Worm (Caenorhabditis elegans) whole organism, L4 larva: ENCODE measurements around the gene T10B9.9.

ENCODE experiments used
- D1046.2 ChIP-seq: fragments of 200-800 bp; sonication (Bioruptor generic); IDR thresholded peaks from 2 replicates; pipeline ENCODE4 v1.3.6; 2022; ENCODE audit warnings: missing genetic modification characterization, missing compliant biosample characterization
- F26F4.8 ChIP-seq: fragments of 200-800 bp; sonication (Bioruptor generic); conservative IDR thresholded peaks from 2 replicates; pipeline ENCODE4 v1.3.6; 2022; ENCODE audit warnings: missing genetic modification characterization, missing compliant biosample characterization
- R02D3.7 ChIP-seq: fragments of 150-350 bp; sonication (generic microtip); optimal IDR thresholded peaks from 3 replicates; lab custom pipeline; 2014; ENCODE audit warnings: missing biosample characterization, missing genetic modification characterization
- Y48G9A.11 ChIP-seq: fragments of 200-800 bp; sonication (Bioruptor generic); IDR thresholded peaks from 2 replicates; pipeline ENCODE4 v1.3.6; 2022; ENCODE audit warnings: missing genetic modification reagents, missing genetic modification characterization, missing compliant biosample characterization
- Y5F2A.4 ChIP-seq: fragments of 200-800 bp; sonication (Bioruptor generic); optimal IDR thresholded peaks from 2 replicates; lab custom pipeline; 2018; ENCODE audit warnings: mild to moderate bottlenecking, missing genetic modification characterization, missing compliant biosample characterization
- Y75B8A.6 ChIP-seq: fragments of 200-800 bp; sonication (Bioruptor generic); IDR thresholded peaks from 2 replicates; pipeline ENCODE4 v1.3.6; 2022; ENCODE audit warnings: missing genetic modification reagents, missing genetic modification characterization, missing compliant biosample characterization
- aha-1 ChIP-seq: fragments of 150-350 bp; peaks from one replicate; lab custom pipeline; 2014; ENCODE audit warnings: missing biosample characterization, missing genetic modification characterization
- aly-2 ChIP-seq: sonication (generic microtip); optimal IDR thresholded peaks from 2 replicates; lab custom pipeline; 2018; ENCODE audit warnings: missing biosample characterization, missing genetic modification characterization
- ama-1 ChIP-seq: fragments of 150-350 bp; optimal IDR thresholded peaks from 2 replicates; lab custom pipeline; 2014; ENCODE audit warnings: inconsistent platforms, mixed read lengths
- attf-4 ChIP-seq: sonication (generic microtip); optimal IDR thresholded peaks from 3 replicates; lab custom pipeline; 2017; ENCODE audit warnings: missing biosample characterization, missing genetic modification characterization
- ceh-32 ChIP-seq: sonication (generic microtip); optimal IDR thresholded peaks from 2 replicates; lab custom pipeline; 2016; ENCODE audit warnings: mild to moderate bottlenecking, missing genetic modification characterization, missing compliant biosample characterization; ENCODE audit not compliant: poor library complexity
- ceh-44 ChIP-seq: fragments of 200-800 bp; sonication (Bioruptor generic); IDR thresholded peaks from 2 replicates; pipeline ENCODE4 v1.3.6; 2022; ENCODE audit warnings: missing genetic modification reagents, missing genetic modification characterization, missing compliant biosample characterization
- ceh-62 ChIP-seq: sonication (generic microtip); optimal IDR thresholded peaks from 2 replicates; lab custom pipeline; 2017; ENCODE audit warnings: missing biosample characterization, missing genetic modification characterization
- ctbp-1 ChIP-seq: fragments of 200-800 bp; sonication (Bioruptor generic); IDR thresholded peaks from 2 replicates; pipeline ENCODE4 v1.3.6; 2022; ENCODE audit warnings: missing genetic modification reagents, missing genetic modification characterization, missing compliant biosample characterization
- daf-19 ChIP-seq: fragments of 200-800 bp; sonication (Bioruptor generic); conservative IDR thresholded peaks from 2 replicates; pipeline ENCODE4 v1.3.6; 2022; ENCODE audit warnings: missing genetic modification characterization, missing compliant biosample characterization
- daf-8 ChIP-seq: fragments of 200-800 bp; sonication (Bioruptor generic); IDR thresholded peaks from 2 replicates; pipeline ENCODE4 v1.3.6; 2022; ENCODE audit warnings: missing genetic modification characterization, missing compliant biosample characterization
- dmd-6 ChIP-seq: fragments of 200-800 bp; sonication (Bioruptor generic); IDR thresholded peaks from 2 replicates; pipeline ENCODE4 v1.3.6; 2022; ENCODE audit warnings: missing genetic modification reagents, missing genetic modification characterization, missing compliant biosample characterization
- dmd-8 ChIP-seq: fragments of 200-800 bp; sonication (Bioruptor generic); IDR thresholded peaks from 2 replicates; pipeline ENCODE4 v1.3.6; 2022; ENCODE audit warnings: missing genetic modification characterization, missing compliant biosample characterization
- duxl-1 ChIP-seq: sonication (generic microtip); optimal IDR thresholded peaks from 2 replicates; lab custom pipeline; 2016; ENCODE audit warnings: mild to moderate bottlenecking, missing genetic modification characterization, moderate library complexity, missing compliant biosample characterization; ENCODE audit not compliant: poor library complexity
- egl-27 ChIP-seq: sonication (generic microtip); optimal IDR thresholded peaks from 3 replicates; lab custom pipeline; 2017; ENCODE audit warnings: missing biosample characterization, missing genetic modification reagents, missing genetic modification characterization
- fos-1 ChIP-seq: fragments of 150-350 bp; optimal IDR thresholded peaks from 2 replicates; lab custom pipeline; 2014; ENCODE audit warnings: missing biosample characterization, missing genetic modification characterization
- gei-8 ChIP-seq: fragments of 200-800 bp; sonication (Bioruptor generic); optimal IDR thresholded peaks from 2 replicates; lab custom pipeline; 2018; ENCODE audit warnings: mild to moderate bottlenecking, missing genetic modification characterization, missing compliant biosample characterization
- hif-1 ChIP-seq, 2 experiments: sonication (generic microtip); optimal IDR thresholded peaks; 2 replicates each; lab custom pipeline; 2016 to 2017; ENCODE audit warnings: missing compliant biosample characterization in 2 of 2, missing genetic modification characterization in 2 of 2, missing genetic modification reagents in 2 of 2, missing genotype in 2 of 2, mild to moderate bottlenecking in 1 of 2
- hlh-30 ChIP-seq: sonication (generic microtip); optimal IDR thresholded peaks from 2 replicates; lab custom pipeline; 2017; ENCODE audit warnings: antibody characterized with exemption, mild to moderate bottlenecking, missing genetic modification characterization, missing compliant biosample characterization; ENCODE audit not compliant: insufficient read depth
- hmg-1.1 ChIP-seq: fragments of 200-800 bp; sonication (Bioruptor generic); IDR thresholded peaks from 2 replicates; pipeline ENCODE4 v1.3.6; 2022; ENCODE audit warnings: missing genetic modification reagents, missing genetic modification characterization, missing compliant biosample characterization
- lim-7 ChIP-seq: fragments of 200-800 bp; sonication (Bioruptor generic); IDR thresholded peaks from 2 replicates; pipeline ENCODE4 v1.3.6; 2022; ENCODE audit warnings: missing genetic modification characterization, missing compliant biosample characterization
- lin-15B ChIP-seq: fragments of 150-350 bp; sonication (generic microtip); optimal IDR thresholded peaks from 3 replicates; lab custom pipeline; 2014; ENCODE audit warnings: missing biosample characterization, missing genetic modification characterization
- lin-29 ChIP-seq: fragments of 200-800 bp; sonication (Bioruptor generic); IDR thresholded peaks from 2 replicates; pipeline ENCODE4 v1.3.6; 2022; ENCODE audit warnings: missing genetic modification reagents, missing genetic modification characterization, missing compliant biosample characterization
- lin-38 ChIP-seq: fragments of 200-800 bp; sonication (Bioruptor generic); IDR thresholded peaks from 2 replicates; pipeline ENCODE4 v1.3.6; 2022; ENCODE audit warnings: missing genetic modification reagents, missing genetic modification characterization, missing compliant biosample characterization
- lin-39 ChIP-seq: fragments of 150-350 bp; optimal IDR thresholded peaks from 2 replicates; lab custom pipeline; 2014; ENCODE audit warnings: missing biosample characterization, missing genetic modification reagents, missing genetic modification characterization
- madf-5 ChIP-seq, 2 experiments: fragments of 200-800 bp; sonication (Bioruptor generic); IDR thresholded peaks; 2 replicates each; pipeline ENCODE4 v1.3.6; 2022; ENCODE audit warnings: missing compliant biosample characterization in 2 of 2, missing genetic modification characterization in 2 of 2
- madf-9 ChIP-seq: fragments of 200-800 bp; sonication (Bioruptor generic); conservative IDR thresholded peaks from 2 replicates; pipeline ENCODE4 v1.3.6; 2022; ENCODE audit warnings: missing genetic modification reagents, missing genetic modification characterization, missing compliant biosample characterization
- mdt-29 ChIP-seq: fragments of 200-800 bp; sonication (Bioruptor generic); IDR thresholded peaks from 2 replicates; pipeline ENCODE4 v1.3.6; 2022; ENCODE audit warnings: missing genetic modification reagents, missing genetic modification characterization, missing compliant biosample characterization
- mep-1 ChIP-seq: fragments of 150-350 bp; sonication (generic microtip); optimal IDR thresholded peaks from 3 replicates; lab custom pipeline; 2014; ENCODE audit warnings: missing biosample characterization, missing genetic modification characterization
- mxl-2 ChIP-seq: fragments of 200-800 bp; sonication (Bioruptor generic); conservative IDR thresholded peaks from 2 replicates; pipeline ENCODE4 v1.3.6; 2022; ENCODE audit warnings: missing genetic modification reagents, missing genetic modification characterization, missing compliant biosample characterization
- nhr-11 ChIP-seq: fragments of 150-350 bp; optimal IDR thresholded peaks from 2 replicates; lab custom pipeline; 2014; ENCODE audit warnings: missing biosample characterization, missing genetic modification characterization
- nhr-237 ChIP-seq: sonication (generic microtip); optimal IDR thresholded peaks from 2 replicates; lab custom pipeline; 2017; ENCODE audit warnings: missing biosample characterization, missing genetic modification characterization
- nhr-28 ChIP-seq: fragments of 150-350 bp; optimal IDR thresholded peaks from 2 replicates; lab custom pipeline; 2014; ENCODE audit warnings: missing biosample characterization, missing genetic modification characterization
- nhr-41 ChIP-seq: fragments of 200-800 bp; sonication (Bioruptor generic); IDR thresholded peaks from 2 replicates; pipeline ENCODE4 v1.3.6; 2022; ENCODE audit warnings: missing genetic modification reagents, missing genetic modification characterization, missing compliant biosample characterization
- nhr-42 ChIP-seq: fragments of 200-800 bp; sonication (Bioruptor generic); IDR thresholded peaks from 2 replicates; pipeline ENCODE4 v1.3.6; 2022; ENCODE audit warnings: missing genetic modification characterization, missing compliant biosample characterization
- nhr-76 ChIP-seq: fragments of 150-350 bp; optimal IDR thresholded peaks from 2 replicates; lab custom pipeline; 2014; ENCODE audit warnings: missing biosample characterization, missing genetic modification characterization
- php-3 ChIP-seq: fragments of 200-800 bp; sonication (Bioruptor generic); IDR thresholded peaks from 2 replicates; pipeline ENCODE4 v1.3.6; 2022; ENCODE audit warnings: missing genetic modification reagents, missing genetic modification characterization, missing compliant biosample characterization
- rbr-2 ChIP-seq: sonication (generic microtip); optimal IDR thresholded peaks from 2 replicates; lab custom pipeline; 2016; ENCODE audit warnings: missing genotype, missing genetic modification characterization, missing compliant biosample characterization
- sdz-12 ChIP-seq: fragments of 200-800 bp; sonication (Bioruptor generic); optimal IDR thresholded peaks from 2 replicates; lab custom pipeline; 2018; ENCODE audit warnings: mild to moderate bottlenecking, missing genetic modification characterization, missing compliant biosample characterization
- set-16 ChIP-seq: fragments of 200-800 bp; sonication (Bioruptor generic); IDR thresholded peaks from 2 replicates; pipeline ENCODE4 v1.3.6; 2022; ENCODE audit warnings: missing genetic modification reagents, missing genetic modification characterization, missing compliant biosample characterization
- skn-1 ChIP-seq: fragments of 150-350 bp; optimal IDR thresholded peaks from 2 replicates; lab custom pipeline; 2014; ENCODE audit warnings: missing biosample characterization, missing genetic modification characterization
- snpc-1.2 ChIP-seq: fragments of 200-800 bp; sonication (Bioruptor generic); IDR thresholded peaks from 2 replicates; pipeline ENCODE4 v1.3.6; 2022; ENCODE audit warnings: missing genetic modification reagents, missing genetic modification characterization, missing compliant biosample characterization
- spr-3 ChIP-seq: fragments of 200-800 bp; sonication (Bioruptor generic); optimal IDR thresholded peaks from 2 replicates; lab custom pipeline; 2018; ENCODE audit warnings: mild to moderate bottlenecking, missing genetic modification characterization, missing compliant biosample characterization
- vab-7 ChIP-seq: fragments of 200-800 bp; sonication (Bioruptor generic); IDR thresholded peaks from 2 replicates; pipeline ENCODE4 v1.3.6; 2022; ENCODE audit warnings: missing genetic modification reagents, missing genetic modification characterization, missing compliant biosample characterization
- zag-1 ChIP-seq: fragments of 150-350 bp; optimal IDR thresholded peaks from 2 replicates; lab custom pipeline; 2014; ENCODE audit warnings: missing biosample characterization, missing genetic modification characterization
- zfp-3 ChIP-seq: fragments of 200-800 bp; sonication (Bioruptor generic); conservative IDR thresholded peaks from 2 replicates; pipeline ENCODE4 v1.3.6; 2022; ENCODE audit warnings: missing genetic modification reagents, missing genetic modification characterization, missing compliant biosample characterization
- zip-11 ChIP-seq: fragments of 200-800 bp; sonication (Bioruptor generic); IDR thresholded peaks from 2 replicates; pipeline ENCODE4 v1.3.6; 2022; ENCODE audit warnings: missing genetic modification characterization, missing compliant biosample characterization
- ztf-11 ChIP-seq: fragments of 150-350 bp; optimal IDR thresholded peaks from 2 replicates; lab custom pipeline; 2014; ENCODE audit warnings: missing biosample characterization, missing genetic modification characterization

The T10B9.9 gene

ce11 chrII:9746069-9746468 is 29.6 kb downstream of the T10B9.9 start, which contains the start of the genes Y53C12B.1 and nos-3:
Y53C12B.1 (minus strand) TSS chrII:9746078.
nos-3 (plus strand) TSS chrII:9746316.
- TF ChIP-seq lin-15B, result no peak
- TF ChIP-seq nhr-237 (tag; lab: Kevin White, UChicago), result no peak
- TF ChIP-seq egl-27, result no peak
- no peak for TF ChIP-seq madf-5 (GFP tag; IDR thresholded peaks at IDR 0.05; lab: Robert Waterston, UW)
- no peak for TF ChIP-seq nhr-41 (GFP tag; lab: Robert Waterston, UW)
- no peak for TF ChIP-seq lim-7 (GFP tag; lab: Robert Waterston, UW)
- TF ChIP-seq zfp-3, result no peak
- TF ChIP-seq D1046.2 (GFP tag; lab: Robert Waterston, UW), result peak; percentile 97
- TF ChIP-seq attf-4 (tag; lab: Kevin White, UChicago), result no peak
- peak; percentile 45 for TF ChIP-seq rbr-2
- TF ChIP-seq nhr-76 (tag; lab: Kevin White, UChicago), result no peak
- no peak for TF ChIP-seq gei-8 (GFP tag; lab: Kevin White, UChicago)
- peak; percentile 41 for TF ChIP-seq dmd-6 (GFP tag; lab: Robert Waterston, UW)
- no peak for TF ChIP-seq spr-3 (GFP tag; lab: Kevin White, UChicago)
- no peak for TF ChIP-seq mdt-29
- TF ChIP-seq zag-1 (tag; lab: Kevin White, UChicago), result no peak
- no peak for TF ChIP-seq fos-1 (tag; lab: Kevin White, UChicago)
- TF ChIP-seq vab-7 (GFP tag; lab: Robert Waterston, UW), result no peak
- peak; percentile 88 for TF ChIP-seq R02D3.7 (tag; lab: Kevin White, UChicago)
- peak; percentile 55 for TF ChIP-seq nhr-28 (tag; lab: Kevin White, UChicago)
- no peak for TF ChIP-seq ceh-44
- no peak for TF ChIP-seq ceh-32
- no peak for TF ChIP-seq set-16
- TF ChIP-seq daf-19 (GFP tag; lab: Robert Waterston, UW), result no peak
- no peak for TF ChIP-seq dmd-8 (GFP tag; lab: Robert Waterston, UW)
- TF ChIP-seq lin-39 (tag; lab: Kevin White, UChicago), result no peak
- no peak for TF ChIP-seq skn-1 (tag; lab: Kevin White, UChicago)
- peak; percentile 56 for TF ChIP-seq hmg-1.1 (GFP tag; lab: Robert Waterston, UW)
- TF ChIP-seq lin-38 (GFP tag; lab: Robert Waterston, UW), result peak; percentile 54
- TF ChIP-seq hlh-30 (tag; lab: Kevin White, UChicago), result peak; percentile 76
- no peak for TF ChIP-seq F26F4.8 (GFP tag; lab: Robert Waterston, UW)
- no peak for TF ChIP-seq duxl-1
- TF ChIP-seq mep-1, result peak; percentile 80
- TF ChIP-seq nhr-11 (tag; lab: Kevin White, UChicago), result peak; percentile 88
- no peak for TF ChIP-seq zip-11 (GFP tag; lab: Robert Waterston, UW)
- no peak for TF ChIP-seq mxl-2 (GFP tag; lab: Robert Waterston, UW)
- TF ChIP-seq madf-9 (GFP tag; lab: Robert Waterston, UW), result no peak
- TF ChIP-seq ama-1 (lab: Kevin White, UChicago), result peak; percentile 54
- TF ChIP-seq aly-2 (tag; lab: Kevin White, UChicago), result no peak
- no peak for TF ChIP-seq nhr-42
- no peak for TF ChIP-seq Y5F2A.4 (GFP tag; lab: Kevin White, UChicago)
- no peak for TF ChIP-seq ztf-11 (tag; lab: Kevin White, UChicago)
- no peak for TF ChIP-seq ctbp-1 (GFP tag; lab: Robert Waterston, UW)
- no peak for TF ChIP-seq ceh-62 (tag; lab: Kevin White, UChicago)
- TF ChIP-seq aha-1 (tag; lab: Kevin White, UChicago), result no peak
- TF ChIP-seq Y48G9A.11, result no peak
- peak in 1 of 2 experiments; percentile 45 for TF ChIP-seq hif-1 (tag; optimal IDR thresholded peaks at IDR 0.05; lab: Kevin White, UChicago)
- no peak for TF ChIP-seq Y75B8A.6 (GFP tag; lab: Robert Waterston, UW)
- no peak for TF ChIP-seq lin-29 (GFP tag; lab: Robert Waterston, UW)
- TF ChIP-seq snpc-1.2, result no peak
- TF ChIP-seq daf-8, result no peak
- TF ChIP-seq sdz-12, result no peak
- 0 out of 2 replicates have a peak, but pooled peaks have one; percentile 16 for TF ChIP-seq php-3
